Worm (Caenorhabditis elegans) whole organism, young adult: ENCODE measurements around the gene lips-11.

Source experiments
- F10E7.11 ChIP-seq: sonication (generic microtip); optimal IDR thresholded peaks from 2 replicates; lab custom pipeline; 2017; ENCODE audit warnings: mild to moderate bottlenecking, missing genetic modification characterization, moderate library complexity, missing compliant biosample characterization
- F57A8.1 ChIP-seq: fragments of 200-800 bp; sonication (Bioruptor generic); optimal IDR thresholded peaks from 2 replicates; lab custom pipeline; 2018; ENCODE audit warnings: mild to moderate bottlenecking, missing genetic modification characterization, moderate library complexity, missing compliant biosample characterization
- ceh-79 ChIP-seq: sonication (generic microtip); optimal IDR thresholded peaks from 2 replicates; lab custom pipeline; 2017; ENCODE audit warnings: mild to moderate bottlenecking, missing genetic modification characterization, missing compliant biosample characterization
- dpl-1 ChIP-seq: fragments of 150-350 bp; optimal IDR thresholded peaks from 2 replicates; lab custom pipeline; 2014; ENCODE audit warnings: missing biosample characterization, missing genetic modification reagents, missing genetic modification characterization
- hlh-26 ChIP-seq: fragments of 200-800 bp; sonication (Bioruptor generic); conservative IDR thresholded peaks from 2 replicates; pipeline ENCODE4 v1.3.6; 2022; ENCODE audit warnings: missing genetic modification reagents, missing genetic modification characterization, missing compliant biosample characterization
- lsy-27 ChIP-seq: sonication (generic microtip); optimal IDR thresholded peaks from 2 replicates; lab custom pipeline; 2017; ENCODE audit warnings: missing genetic modification characterization, mild to moderate bottlenecking, missing compliant biosample characterization, antibody characterized with exemption, missing genotype, borderline replicate concordance; ENCODE audit not compliant: insufficient read depth
- madf-8 ChIP-seq: fragments of 200-800 bp; sonication (Bioruptor generic); conservative IDR thresholded peaks from 2 replicates; pipeline ENCODE4 v1.3.6; 2022; ENCODE audit warnings: missing genetic modification reagents, missing genetic modification characterization, missing compliant biosample characterization
- nfyb-1 ChIP-seq: fragments of 200-800 bp; sonication (Bioruptor generic); IDR thresholded peaks from 2 replicates; pipeline ENCODE4 v1.3.6; 2022; ENCODE audit warnings: missing genetic modification reagents, missing genetic modification characterization, missing compliant biosample characterization
- pha-4 ChIP-seq: fragments of 150-350 bp; sonication (generic microtip); optimal IDR thresholded peaks from 2 replicates; lab custom pipeline; 2014; ENCODE audit warnings: missing biosample characterization, missing genetic modification reagents, missing genetic modification characterization
- unc-130 ChIP-seq: sonication (generic microtip); optimal IDR thresholded peaks from 2 replicates; lab custom pipeline; 2016; ENCODE audit warnings: missing genetic modification reagents, missing genetic modification characterization, missing compliant biosample characterization

DNA sequence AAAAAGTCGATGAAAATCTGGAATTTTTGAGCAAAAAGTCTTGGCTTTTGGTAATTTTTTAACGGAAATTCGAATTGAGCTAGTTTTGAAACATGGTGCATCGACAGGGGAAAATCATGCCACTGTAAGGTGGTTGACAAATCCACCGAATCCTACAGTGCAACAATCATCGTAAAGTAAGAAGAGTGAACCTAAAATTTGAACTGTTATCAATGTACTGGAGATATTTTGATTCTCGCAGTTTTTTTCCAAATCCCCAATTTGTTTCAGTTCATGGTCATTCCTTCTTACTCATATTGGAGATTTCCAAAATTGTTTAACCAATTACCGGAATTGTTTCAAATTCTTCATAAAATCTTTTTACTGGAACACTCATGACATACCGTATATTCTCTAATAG is 41.9 kb upstream of the lips-11 start:
- TF ChIP-seq pha-4, result no peak
- TF ChIP-seq ceh-79 (tag; lab: Kevin White, UChicago), result no peak
- TF ChIP-seq nfyb-1 (GFP tag; lab: Robert Waterston, UW), result 0 out of 2 replicates have a peak, but pooled peaks have one; percentile 8
- no peak for TF ChIP-seq F10E7.11 (tag; lab: Kevin White, UChicago)
- TF ChIP-seq dpl-1 (GFP tag; lab: Kevin White, UChicago), result no peak
- TF ChIP-seq madf-8, result no peak; the same call in 1 of the 2 replicates
- TF ChIP-seq F57A8.1 (GFP tag; lab: Kevin White, UChicago), result no peak
- no peak for TF ChIP-seq lsy-27
- no peak for TF ChIP-seq hlh-26
- no peak for TF ChIP-seq unc-130
